Fruit fly (Drosophila melanogaster): ENCODE data around the gene CG5561.

The CG5561 gene

DNA sequence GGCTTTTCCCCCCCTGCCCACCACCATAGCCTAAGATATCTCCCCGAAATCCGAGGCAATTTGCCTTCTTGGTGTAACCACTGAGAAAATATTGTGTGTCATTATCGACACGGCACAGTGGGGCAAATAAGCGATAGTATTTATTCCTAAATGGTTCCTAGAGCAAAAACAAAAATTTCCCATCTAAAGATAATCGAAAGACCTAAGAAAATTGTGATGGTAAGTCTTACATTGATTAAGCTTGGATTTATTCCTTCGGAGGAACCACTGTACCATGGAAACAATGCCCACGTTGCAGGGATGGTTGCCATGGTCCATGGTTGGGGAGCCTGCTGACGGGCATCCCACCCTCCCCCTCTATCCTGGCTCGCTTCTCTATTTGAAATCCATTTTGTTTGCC is 37.5 kb downstream of the CG5561 start:
- TF ChIP-seq kay (GFP tag; ENCODE audit: borderline replicate concordance) (no peak), Hr96 (GFP tag; optimal IDR thresholded peaks at IDR 0.05) (no peak), bab1 (GFP tag; optimal IDR thresholded peaks at IDR 0.05) (no peak), cic (GFP tag; optimal IDR thresholded peaks at IDR 0.05) (no peak), CG7101 (tag; optimal IDR thresholded peaks at IDR 0.05) (no peak), tj (GFP tag; optimal IDR thresholded peaks at IDR 0.05) (no peak), Crg-1 (GFP tag; optimal IDR thresholded peaks at IDR 0.05) (no peak)

DNA sequence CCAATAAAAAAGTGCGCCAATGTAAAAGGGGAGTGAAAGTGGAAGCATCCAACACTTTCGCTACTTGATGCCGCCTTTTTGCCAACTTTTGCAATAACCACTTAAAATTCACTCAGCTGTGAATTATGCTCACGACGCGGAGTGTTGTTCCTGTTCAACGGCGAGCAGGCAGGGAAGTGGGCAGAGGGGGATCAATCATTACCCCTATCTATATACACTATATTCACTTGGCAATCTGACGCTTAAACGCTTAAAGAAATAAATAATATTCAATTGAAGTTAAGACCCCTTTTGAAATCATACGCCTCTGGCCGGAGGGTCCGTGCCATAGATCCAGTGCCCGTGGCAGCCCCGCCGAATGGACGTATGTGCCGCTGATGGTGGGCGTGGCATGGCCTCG is 38.6 kb downstream of the CG5561 start:
- no peak for TF ChIP-seq CG1620 (GFP tag; optimal IDR thresholded peaks at IDR 0.05)
- TF ChIP-seq CG11617 (GFP tag; optimal IDR thresholded peaks at IDR 0.05) = no peak
- TF ChIP-seq CG5204 (GFP tag; optimal IDR thresholded peaks at IDR 0.05) = no peak
- no peak for TF ChIP-seq kay (GFP tag; ENCODE audit: borderline replicate concordance)
- no peak for TF ChIP-seq toe (GFP tag; optimal IDR thresholded peaks at IDR 0.05)
- no peak for TF ChIP-seq bab1 (GFP tag; optimal IDR thresholded peaks at IDR 0.05)
- TF ChIP-seq CG7101 (tag; optimal IDR thresholded peaks at IDR 0.05) = no peak
- no peak for TF ChIP-seq Hr96 (GFP tag; optimal IDR thresholded peaks at IDR 0.05)

DNA sequence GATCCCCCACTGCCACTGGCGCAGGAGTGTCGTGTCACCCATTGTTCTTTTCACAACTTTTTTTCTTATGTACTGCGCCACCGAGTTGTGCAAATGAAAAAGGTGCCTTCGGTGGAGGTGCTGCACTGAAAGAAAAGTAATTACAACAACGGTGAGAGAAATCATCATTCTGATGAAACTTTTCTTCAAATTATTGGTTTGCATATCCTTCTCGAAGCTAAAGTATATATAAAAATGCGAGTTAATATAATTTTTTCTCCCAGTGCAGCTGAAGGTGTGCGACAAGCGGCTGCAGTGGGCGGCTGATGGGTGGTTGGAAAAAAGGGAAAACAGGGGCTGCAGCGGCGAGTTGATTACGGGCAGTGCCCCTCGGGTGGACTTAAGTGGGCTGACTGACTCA is 41.6 kb downstream of the CG5561 start:
- TF ChIP-seq CG33017 (tag; optimal IDR thresholded peaks at IDR 0.05) = no peak
- TF ChIP-seq CG7101 (tag; optimal IDR thresholded peaks at IDR 0.05) = no peak
- no peak for TF ChIP-seq pad (GFP tag; optimal IDR thresholded peaks at IDR 0.05)
- TF ChIP-seq CG11617 (GFP tag; optimal IDR thresholded peaks at IDR 0.05) = no peak
- TF ChIP-seq tj (GFP tag; optimal IDR thresholded peaks at IDR 0.05) = no peak
- TF ChIP-seq cnc (optimal IDR thresholded peaks at IDR 0.05) = no peak
- no peak for TF ChIP-seq CG14711 (tag; optimal IDR thresholded peaks at IDR 0.05)
- no peak for TF ChIP-seq CG5204 (GFP tag; optimal IDR thresholded peaks at IDR 0.05)
- no peak for TF ChIP-seq kay (GFP tag; ENCODE audit: borderline replicate concordance)
- TF ChIP-seq bab1 (GFP tag; optimal IDR thresholded peaks at IDR 0.05) = no peak
- TF ChIP-seq CG12768 (GFP tag; optimal IDR thresholded peaks at IDR 0.05) = no peak
- no peak for TF ChIP-seq Clk (GFP tag; optimal IDR thresholded peaks at IDR 0.05)
- TF ChIP-seq toe (GFP tag; optimal IDR thresholded peaks at IDR 0.05) = no peak
- no peak for TF ChIP-seq Crg-1 (GFP tag; optimal IDR thresholded peaks at IDR 0.05)
- TF ChIP-seq Mnt (GFP tag; optimal IDR thresholded peaks at IDR 0.05) = no peak
- TF ChIP-seq cic (GFP tag; optimal IDR thresholded peaks at IDR 0.05) = no peak
- no peak for TF ChIP-seq Hr96 (GFP tag; optimal IDR thresholded peaks at IDR 0.05)
- TF ChIP-seq CG7045 (GFP tag; optimal IDR thresholded peaks at IDR 0.05) = no peak
